Worm (Caenorhabditis elegans) whole organism, late embryonic: ENCODE data around the gene K09H11.11.
A peak's percentile ranks its signal among the peaks of the same experiment; 100 is the strongest.
"Not testable (repeated sequence)": the region's sequence is repeated elsewhere in the genome, so short reads cannot be mapped to it uniquely, and the experiment has no call there.

ENCODE experiments used
- C38D4.7 ChIP-seq: fragments of 200-800 bp; sonication (Bioruptor generic); optimal IDR thresholded peaks from 2 replicates; lab custom pipeline; 2018; ENCODE audit warnings: mild to moderate bottlenecking, missing genetic modification characterization, moderate library complexity, missing compliant biosample characterization
- K02D7.2 ChIP-seq: sonication (generic microtip); optimal IDR thresholded peaks from 2 replicates; lab custom pipeline; 2017; ENCODE audit warnings: mild to moderate bottlenecking, missing genetic modification characterization, missing compliant biosample characterization
- K09A11.1 ChIP-seq: sonication (generic microtip); optimal IDR thresholded peaks from 2 replicates; lab custom pipeline; 2017; ENCODE audit warnings: antibody characterized with exemption, mild to moderate bottlenecking, missing genetic modification characterization, missing compliant biosample characterization; ENCODE audit not compliant: insufficient read depth
- ahr-1 ChIP-seq: sonication (generic microtip); optimal IDR thresholded peaks from 2 replicates; lab custom pipeline; 2016; ENCODE audit warnings: missing genetic modification characterization, missing compliant biosample characterization
- ama-1 ChIP-seq: fragments of 150-350 bp; optimal IDR thresholded peaks from 2 replicates; lab custom pipeline; 2014
- ceh-14 ChIP-seq: sonication (generic microtip); optimal IDR thresholded peaks from 2 replicates; lab custom pipeline; 2016; ENCODE audit warnings: missing genotype, missing genetic modification characterization, missing compliant biosample characterization
- ceh-19 ChIP-seq: fragments of 200-800 bp; sonication (Bioruptor generic); optimal IDR thresholded peaks from 2 replicates; lab custom pipeline; 2018; ENCODE audit warnings: mild to moderate bottlenecking, missing genetic modification characterization, missing compliant biosample characterization
- ceh-31 ChIP-seq: sonication (generic microtip); optimal IDR thresholded peaks from 2 replicates; lab custom pipeline; 2016; ENCODE audit warnings: missing genetic modification characterization, missing compliant biosample characterization
- ceh-45 ChIP-seq: fragments of 200-800 bp; sonication (Bioruptor generic); IDR thresholded peaks from 2 replicates; pipeline ENCODE4 v1.3.6; 2022; ENCODE audit warnings: missing genetic modification reagents, missing genetic modification characterization, missing compliant biosample characterization
- ceh-9 ChIP-seq: sonication (generic microtip); optimal IDR thresholded peaks from 2 replicates; lab custom pipeline; 2016; ENCODE audit warnings: mild to moderate bottlenecking, missing genetic modification characterization, inconsistent platforms, missing compliant biosample characterization
- dmd-4 ChIP-seq: sonication (generic microtip); optimal IDR thresholded peaks from 2 replicates; lab custom pipeline; 2016; ENCODE audit warnings: borderline replicate concordance, missing genetic modification characterization, missing compliant biosample characterization
- dve-1 ChIP-seq: sonication (generic microtip); optimal IDR thresholded peaks from 2 replicates; lab custom pipeline; 2017; ENCODE audit warnings: antibody characterized with exemption, mild to moderate bottlenecking, missing genetic modification characterization, missing compliant biosample characterization
- fkh-6 ChIP-seq: sonication (generic microtip); optimal IDR thresholded peaks from 2 replicates; lab custom pipeline; 2016; ENCODE audit warnings: missing genetic modification characterization, missing compliant biosample characterization
- hlh-15 ChIP-seq: sonication (generic microtip); optimal IDR thresholded peaks from 2 replicates; lab custom pipeline; 2016; ENCODE audit warnings: missing genetic modification characterization, missing compliant biosample characterization
- hlh-30 ChIP-seq: sonication (generic microtip); optimal IDR thresholded peaks from 2 replicates; lab custom pipeline; 2017; ENCODE audit warnings: antibody characterized with exemption, missing genetic modification characterization, missing compliant biosample characterization; ENCODE audit not compliant: insufficient read depth
- hlh-8 ChIP-seq: sonication (generic microtip); optimal IDR thresholded peaks from 2 replicates; lab custom pipeline; 2016; ENCODE audit warnings: missing genotype, missing genetic modification characterization, missing compliant biosample characterization
- lim-6 ChIP-seq: sonication (generic microtip); optimal IDR thresholded peaks from 2 replicates; lab custom pipeline; 2016; ENCODE audit warnings: missing genetic modification characterization, missing compliant biosample characterization
- madf-2 ChIP-seq: sonication (generic microtip); optimal IDR thresholded peaks from 2 replicates; lab custom pipeline; 2017; ENCODE audit warnings: missing genetic modification characterization, missing compliant biosample characterization
- mec-3 ChIP-seq: sonication (generic microtip); optimal IDR thresholded peaks from 2 replicates; lab custom pipeline; 2016; ENCODE audit warnings: borderline replicate concordance, missing genetic modification characterization, missing compliant biosample characterization
- nfya-1 ChIP-seq: sonication (generic microtip); optimal IDR thresholded peaks from 2 replicates; lab custom pipeline; 2017; ENCODE audit warnings: missing genetic modification characterization, mild to moderate bottlenecking, missing compliant biosample characterization, antibody characterized with exemption, moderate library complexity
- nhr-232 ChIP-seq: sonication (generic microtip); optimal IDR thresholded peaks from 2 replicates; lab custom pipeline; 2016; ENCODE audit warnings: missing genetic modification characterization, missing compliant biosample characterization
- npax-4 ChIP-seq: sonication (generic microtip); optimal IDR thresholded peaks from 2 replicates; lab custom pipeline; 2016; ENCODE audit warnings: missing genetic modification characterization, missing compliant biosample characterization
- odd-2 ChIP-seq: sonication (generic microtip); optimal IDR thresholded peaks from 2 replicates; lab custom pipeline; 2017; ENCODE audit warnings: antibody characterized with exemption, mild to moderate bottlenecking, missing genetic modification characterization, missing compliant biosample characterization
- pag-3 ChIP-seq: sonication (generic microtip); optimal IDR thresholded peaks from 2 replicates; lab custom pipeline; 2016; ENCODE audit warnings: missing compliant biosample characterization, missing genetic modification characterization, borderline replicate concordance
- pros-1 ChIP-seq: fragments of 150-350 bp; optimal IDR thresholded peaks from 2 replicates; lab custom pipeline; 2014; ENCODE audit warnings: missing biosample characterization, missing genetic modification reagents, missing genetic modification characterization
- ref-2 ChIP-seq: sonication (generic microtip); optimal IDR thresholded peaks from 2 replicates; lab custom pipeline; 2016; ENCODE audit warnings: missing genetic modification characterization, missing compliant biosample characterization
- rnt-1 ChIP-seq: sonication (generic microtip); optimal IDR thresholded peaks from 2 replicates; lab custom pipeline; 2016; ENCODE audit warnings: missing genetic modification characterization, missing compliant biosample characterization
- sdc-2 ChIP-seq: sonication (generic microtip); optimal IDR thresholded peaks from 2 replicates; lab custom pipeline; 2016; ENCODE audit warnings: missing genotype, missing genetic modification characterization, missing compliant biosample characterization
- sox-2 ChIP-seq: fragments of 200-800 bp; sonication (Bioruptor generic); IDR thresholded peaks from 2 replicates; pipeline ENCODE4 v1.3.6; 2022; ENCODE audit warnings: missing genetic modification reagents, missing genetic modification characterization, missing compliant biosample characterization
- sox-4 ChIP-seq: sonication (generic microtip); optimal IDR thresholded peaks from 2 replicates; lab custom pipeline; 2017; ENCODE audit warnings: mild to moderate bottlenecking, missing genetic modification characterization, inconsistent platforms, missing compliant biosample characterization
- tbx-2 ChIP-seq: sonication (generic microtip); optimal IDR thresholded peaks from 2 replicates; lab custom pipeline; 2016; ENCODE audit warnings: missing genetic modification characterization, missing compliant biosample characterization
- ttx-3 ChIP-seq: sonication (generic microtip); optimal IDR thresholded peaks from 2 replicates; lab custom pipeline; 2016; ENCODE audit warnings: missing genetic modification reagents, missing genetic modification characterization, missing compliant biosample characterization
- unc-3 ChIP-seq, 2 experiments: fragments of 200-800 bp in 1 of 2; sonication (Bioruptor generic) in 1 of 2; sonication (generic microtip) in 1 of 2; conservative IDR thresholded peaks in 1 of 2; optimal IDR thresholded peaks in 1 of 2; 2 replicates each; pipeline versions ENCODE4 v1.3.6 to Lab custom; 2016 to 2022; ENCODE audit warnings: missing compliant biosample characterization in 2 of 2, missing genetic modification characterization in 2 of 2, missing genetic modification reagents in 1 of 2
- unc-42 ChIP-seq: sonication (generic microtip); optimal IDR thresholded peaks from 2 replicates; lab custom pipeline; 2016; ENCODE audit warnings: missing genotype, missing genetic modification characterization, missing compliant biosample characterization
- unc-55 ChIP-seq: sonication (generic microtip); optimal IDR thresholded peaks from 2 replicates; lab custom pipeline; 2017; ENCODE audit warnings: missing biosample characterization, missing genetic modification reagents, missing genetic modification characterization
- ztf-16 ChIP-seq: sonication (generic microtip); optimal IDR thresholded peaks from 2 replicates; lab custom pipeline; 2017; ENCODE audit warnings: missing genetic modification characterization, missing compliant biosample characterization

K09H11.11 gene

ce11 chrV:5782687-5783086 is 27.6 kb upstream of the K09H11.11 start, which contains the start of gene fbxa-183:
Gene fbxa-183 (minus strand): TSS chrV:5782787.
- no peak for TF ChIP-seq ahr-1 (tag; lab: Kevin White, UChicago)
- no peak for TF ChIP-seq hlh-30 (tag; lab: Kevin White, UChicago)
- TF ChIP-seq nhr-232 (tag; lab: Kevin White, UChicago): no peak
- no peak for TF ChIP-seq dmd-4 (tag; lab: Kevin White, UChicago)
- no peak for TF ChIP-seq pag-3 (tag; lab: Kevin White, UChicago)
- TF ChIP-seq madf-2 (tag; lab: Kevin White, UChicago): no peak
- no peak for TF ChIP-seq ceh-19
- no peak for TF ChIP-seq sox-4 (tag; lab: Kevin White, UChicago)
- TF ChIP-seq mec-3 (tag; lab: Kevin White, UChicago): no peak
- TF ChIP-seq ttx-3: no peak
- TF ChIP-seq ceh-9 (tag; lab: Kevin White, UChicago): no peak
- no peak for TF ChIP-seq sdc-2 (tag; lab: Kevin White, UChicago)
- no peak for TF ChIP-seq tbx-2
- no peak for TF ChIP-seq fkh-6 (tag; lab: Kevin White, UChicago)

- TF ChIP-seq ceh-31 (tag; lab: Kevin White, UChicago) (peak; percentile 52), pros-1 (tag; lab: Kevin White, UChicago) (no peak)
These were observed 25.8 kb upstream of the K09H11.11 start, which contains the start of gene F44E7.5 for ce11 chrV:5780713-5781360. Gene F44E7.5 (minus strand): TSS chrV:5780922.

ce11 chrV:5779984-5780383 is 24.9 kb upstream of the K09H11.11 start:
- no peak for TF ChIP-seq mec-3 (tag; lab: Kevin White, UChicago)
- TF ChIP-seq unc-55 (GFP tag; lab: Kevin White, UChicago): peak; percentile 21

ce11 chrV:5776941-5777340 is 21.9 kb upstream of the K09H11.11 start, which contains the start of gene F44E7.4:
Gene F44E7.4 (minus strand): TSS chrV:5776953.
- TF ChIP-seq nfya-1 (tag; lab: Kevin White, UChicago) (peak; percentile 28), rnt-1 (tag; lab: Kevin White, UChicago) (peak; percentile 45), sox-2 (peak; percentile 78), unc-42 (tag; lab: Kevin White, UChicago) (peak; percentile 28), unc-3 (GFP tag; conservative IDR thresholded peaks at IDR 0.05; lab: Robert Waterston, UW) (peak; percentile 72; the same call in 1 of the 2 replicates), ceh-14 (peak; percentile 4), tbx-2 (peak; percentile 4), ceh-31 (tag; lab: Kevin White, UChicago) (peak; percentile 50), ceh-45 (GFP tag; lab: Robert Waterston, UW) (peak; percentile 87)
- not testable (repeated sequence) for TF ChIP-seq unc-3 (tag; optimal IDR thresholded peaks at IDR 0.05; lab: Kevin White, UChicago)

- no peak for TF ChIP-seq K02D7.2 (tag; lab: Kevin White, UChicago)
- TF ChIP-seq hlh-8 (tag; lab: Kevin White, UChicago): no peak
- no peak for TF ChIP-seq rnt-1 (tag; lab: Kevin White, UChicago)
- TF ChIP-seq dve-1 (tag; lab: Kevin White, UChicago): no peak
- no peak for TF ChIP-seq ceh-19
- no peak for TF ChIP-seq C38D4.7 (GFP tag; lab: Kevin White, UChicago)
- TF ChIP-seq npax-4 (tag; lab: Kevin White, UChicago): no peak
- no peak for TF ChIP-seq dmd-4 (tag; lab: Kevin White, UChicago)
- TF ChIP-seq ref-2 (tag; lab: Kevin White, UChicago): no peak
- no peak for TF ChIP-seq ztf-16
- TF ChIP-seq unc-55 (GFP tag; lab: Kevin White, UChicago): no peak
- no peak for TF ChIP-seq ttx-3
- TF ChIP-seq ceh-9 (tag; lab: Kevin White, UChicago): no peak
- no peak for TF ChIP-seq ama-1
- TF ChIP-seq odd-2 (tag; lab: Kevin White, UChicago): no peak
- no peak for TF ChIP-seq K09A11.1 (tag; lab: Kevin White, UChicago)
- no peak for TF ChIP-seq lim-6 (tag; lab: Kevin White, UChicago)
- no peak for TF ChIP-seq sdc-2 (tag; lab: Kevin White, UChicago)
- no peak for TF ChIP-seq hlh-15 (tag; lab: Kevin White, UChicago)
These were observed 19.1 kb upstream of the K09H11.11 start for ce11 chrV:5774137-5774536.
